Worm (Caenorhabditis elegans) whole organism, early embryonic: ENCODE results near the gene srx-92.
"Not testable (repeated sequence)": the region's sequence is repeated elsewhere in the genome, so short reads cannot be mapped to it uniquely, and the experiment has no call there.

Experiments
- B0310.2 ChIP-seq: sonication (generic microtip); optimal IDR thresholded peaks from 2 replicates; lab custom pipeline; 2016; ENCODE audit warnings: mild to moderate bottlenecking, missing genetic modification characterization, missing compliant biosample characterization
- F13C5.2 ChIP-seq: sonication (generic microtip); optimal IDR thresholded peaks from 2 replicates; lab custom pipeline; 2017; ENCODE audit warnings: mild to moderate bottlenecking, missing genetic modification characterization, inconsistent platforms, missing compliant biosample characterization
- aly-1 ChIP-seq: sonication (generic microtip); optimal IDR thresholded peaks from 2 replicates; lab custom pipeline; 2016; ENCODE audit warnings: missing genetic modification characterization, missing compliant biosample characterization
- ama-1 ChIP-seq: fragments of 150-350 bp; optimal IDR thresholded peaks from 2 replicates; lab custom pipeline; 2014
- ceh-13 ChIP-seq: fragments of 200-800 bp; sonication (Bioruptor generic); optimal IDR thresholded peaks from 2 replicates; lab custom pipeline; 2018; ENCODE audit warnings: mild to moderate bottlenecking, missing genetic modification characterization, missing compliant biosample characterization
- ceh-36 ChIP-seq: sonication (generic microtip); optimal IDR thresholded peaks from 2 replicates; lab custom pipeline; 2016; ENCODE audit warnings: missing genetic modification characterization, inconsistent platforms, missing compliant biosample characterization
- ets-7 ChIP-seq: sonication (generic microtip); optimal IDR thresholded peaks from 2 replicates; lab custom pipeline; 2016; ENCODE audit warnings: missing genotype, missing genetic modification characterization, missing compliant biosample characterization
- flt-1 ChIP-seq: fragments of 200-800 bp; sonication (Bioruptor generic); IDR thresholded peaks from 2 replicates; pipeline ENCODE4 v1.3.6; 2022; ENCODE audit warnings: missing genetic modification characterization, missing compliant biosample characterization
- hmbx-1 ChIP-seq: sonication (generic microtip); optimal IDR thresholded peaks from 2 replicates; lab custom pipeline; 2016; ENCODE audit warnings: mild to moderate bottlenecking, missing genetic modification characterization, missing compliant biosample characterization
- hmg-4 ChIP-seq: fragments of 200-800 bp; sonication (Bioruptor generic); optimal IDR thresholded peaks from 2 replicates; lab custom pipeline; 2018; ENCODE audit warnings: mild to moderate bottlenecking, missing genetic modification characterization, missing compliant biosample characterization
- hnd-1 ChIP-seq: sonication (generic microtip); optimal IDR thresholded peaks from 2 replicates; lab custom pipeline; 2016; ENCODE audit warnings: missing genetic modification characterization, missing compliant biosample characterization
- pes-1 ChIP-seq: fragments of 200-800 bp; sonication (Bioruptor generic); IDR thresholded peaks from 2 replicates; pipeline ENCODE4 v1.3.6; 2022; ENCODE audit warnings: missing genetic modification reagents, missing genetic modification characterization, missing compliant biosample characterization
- scrt-1 ChIP-seq: fragments of 200-800 bp; sonication (Bioruptor generic); IDR thresholded peaks from 2 replicates; pipeline ENCODE4 v1.3.6; 2022; ENCODE audit warnings: missing genetic modification characterization, missing compliant biosample characterization
- sea-1 ChIP-seq: fragments of 200-800 bp; sonication (Bioruptor generic); conservative IDR thresholded peaks from 2 replicates; pipeline ENCODE4 v1.3.6; 2022; ENCODE audit warnings: missing genetic modification characterization, missing compliant biosample characterization
- tbx-11 ChIP-seq: fragments of 200-800 bp; sonication (Bioruptor generic); IDR thresholded peaks from 2 replicates; pipeline ENCODE4 v1.3.6; 2022; ENCODE audit warnings: missing genetic modification characterization, missing compliant biosample characterization
- tbx-37 ChIP-seq: fragments of 200-800 bp; sonication (Bioruptor generic); conservative IDR thresholded peaks from 2 replicates; pipeline ENCODE4 v1.3.6; 2022; ENCODE audit warnings: missing genetic modification reagents, missing genetic modification characterization, missing compliant biosample characterization
- tra-4 ChIP-seq: sonication (generic microtip); optimal IDR thresholded peaks from 2 replicates; lab custom pipeline; 2017; ENCODE audit warnings: missing genetic modification characterization, missing compliant biosample characterization

srx-92 gene

DNA sequence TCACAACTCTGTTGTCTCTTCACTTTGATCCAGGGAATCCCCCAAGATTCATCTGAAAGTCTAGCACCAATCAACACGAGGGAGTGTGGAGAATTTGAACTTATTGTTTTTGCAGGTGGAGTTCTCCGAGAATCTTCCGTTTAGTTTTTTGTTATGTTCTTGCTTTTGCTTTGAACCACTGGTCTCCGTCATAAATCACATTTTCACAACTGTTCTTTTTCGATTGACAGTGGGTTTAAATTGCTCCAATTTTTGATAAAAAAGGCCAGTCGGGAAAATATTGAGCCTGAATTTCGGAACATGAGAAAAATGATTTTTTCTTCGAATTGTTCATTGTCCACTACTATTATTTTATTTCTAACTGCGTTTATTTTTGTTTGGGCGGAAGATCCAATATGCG, 3.3 kb downstream of the srx-92 start, which contains the start of gene F10G2.10:
TSS of gene F10G2.10 (plus strand) at position 301 of the 400 bp plus-strand sequence.
- TF ChIP-seq hmbx-1 (tag; lab: Kevin White, UChicago) (no peak), tbx-11 (GFP tag; lab: Robert Waterston, UW) (no peak), aly-1 (tag; lab: Kevin White, UChicago) (no peak)

DNA sequence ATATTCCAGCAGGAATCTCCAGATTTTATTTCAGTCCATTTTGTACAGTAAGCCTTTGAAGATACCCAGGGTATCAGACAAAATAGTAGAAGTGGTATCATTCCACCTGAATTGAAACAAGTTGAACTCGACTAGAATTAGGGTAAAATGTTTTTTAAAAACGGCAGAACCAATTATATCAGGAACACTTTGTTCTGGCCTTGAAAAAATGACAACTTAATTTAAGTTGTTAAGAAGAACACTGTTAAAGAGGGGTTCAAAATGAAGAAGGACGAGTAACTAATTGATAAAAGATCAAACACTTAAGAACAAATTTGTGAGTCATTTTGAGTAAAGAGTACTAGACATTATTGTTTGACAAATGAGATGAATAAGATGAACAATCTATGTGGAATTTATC, 4.3 kb downstream of the srx-92 start, which contains the start of gene lmd-4:
TSS of gene lmd-4 (minus strand) at position 101 of the 400 bp plus-strand sequence.
- no peak for TF ChIP-seq pes-1 (GFP tag; lab: Robert Waterston, UW)
- TF ChIP-seq tbx-37 (GFP tag; lab: Robert Waterston, UW) = no peak
- no peak for TF ChIP-seq ceh-13 (GFP tag; lab: Kevin White, UChicago)
- no peak for TF ChIP-seq F13C5.2
- no peak for TF ChIP-seq ama-1 (lab: Kevin White, UChicago)
- no peak for TF ChIP-seq flt-1
- no peak for TF ChIP-seq hnd-1 (tag; lab: Kevin White, UChicago)
- no peak for TF ChIP-seq sea-1 (GFP tag; lab: Robert Waterston, UW)
- TF ChIP-seq tra-4 (tag; lab: Kevin White, UChicago) = no peak
- TF ChIP-seq hmbx-1 (tag; lab: Kevin White, UChicago) = no peak
- TF ChIP-seq aly-1 (tag; lab: Kevin White, UChicago) = no peak
- no peak for TF ChIP-seq hmg-4 (GFP tag; lab: Kevin White, UChicago)
- no peak for TF ChIP-seq tbx-11 (GFP tag; lab: Robert Waterston, UW)
- TF ChIP-seq ceh-36 = no peak
- no peak for TF ChIP-seq scrt-1 (GFP tag; lab: Robert Waterston, UW)
- TF ChIP-seq ets-7 (tag; lab: Kevin White, UChicago) = no peak
- TF ChIP-seq B0310.2 = no peak

DNA sequence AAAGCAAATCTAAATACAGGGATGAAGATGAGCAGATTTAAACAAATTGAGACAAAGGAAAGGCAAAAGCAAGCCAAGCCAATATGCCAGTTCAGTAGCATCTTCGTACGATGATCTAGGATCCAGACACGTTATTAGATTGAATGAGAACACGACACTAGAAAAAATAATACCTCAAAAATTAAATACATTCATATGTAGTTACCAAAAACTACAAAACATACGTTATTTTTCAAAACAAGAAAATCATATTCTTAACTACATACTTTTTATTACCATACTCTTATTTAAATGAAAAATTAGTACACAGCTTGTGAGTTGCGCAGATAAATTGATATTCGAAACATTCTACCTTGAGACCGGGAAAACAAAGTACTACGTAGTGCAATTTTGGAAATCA, 12.0 kb downstream of the srx-92 start, which contains the start of gene srx-6:
TSS of gene srx-6 (minus strand) at position 101 of the 400 bp plus-strand sequence.
- no peak for TF ChIP-seq hnd-1 (tag; lab: Kevin White, UChicago)
- TF ChIP-seq ceh-36 = no peak
- TF ChIP-seq tbx-37 (GFP tag; lab: Robert Waterston, UW) = no peak
- TF ChIP-seq B0310.2 = no peak
- TF ChIP-seq sea-1 (GFP tag; lab: Robert Waterston, UW) = no peak
- TF ChIP-seq tra-4 (tag; lab: Kevin White, UChicago) = no peak
- no peak for TF ChIP-seq ceh-13 (GFP tag; lab: Kevin White, UChicago)

DNA sequence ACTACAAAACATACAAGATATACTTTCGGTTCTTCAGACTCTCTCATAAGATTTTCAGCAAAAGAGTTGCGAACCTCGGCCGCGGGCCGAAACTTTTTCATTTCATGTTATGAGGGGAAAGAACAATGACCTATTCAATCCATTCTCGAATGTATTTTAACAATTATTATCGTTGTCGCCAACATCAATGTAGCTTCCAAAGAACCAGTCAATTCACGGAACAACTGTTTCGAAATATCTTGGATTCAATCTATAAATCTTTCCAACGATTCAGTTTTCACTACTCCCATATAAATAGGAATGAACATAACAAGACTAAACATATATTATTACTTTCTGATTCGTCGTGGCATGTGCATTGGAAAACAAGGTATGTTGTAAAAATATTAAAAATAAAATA, 18.1 kb downstream of the srx-92 start, which contains the start of gene F07G11.1:
TSS of gene F07G11.1 (plus strand) at position 301 of the 400 bp plus-strand sequence.
- TF ChIP-seq aly-1 (tag; lab: Kevin White, UChicago) (no peak), scrt-1 (GFP tag; lab: Robert Waterston, UW) (no peak), hnd-1 (tag; lab: Kevin White, UChicago) (no peak), B0310.2 (no peak), sea-1 (GFP tag; lab: Robert Waterston, UW) (no peak), ceh-36 (no peak), F13C5.2 (no peak), flt-1 (no peak), hmg-4 (GFP tag; lab: Kevin White, UChicago) (no peak), pes-1 (GFP tag; lab: Robert Waterston, UW) (no peak), ama-1 (lab: Kevin White, UChicago) (no peak), hmbx-1 (tag; lab: Kevin White, UChicago) (no peak), tra-4 (tag; lab: Kevin White, UChicago) (no peak), ets-7 (tag; lab: Kevin White, UChicago) (no peak), ceh-13 (GFP tag; lab: Kevin White, UChicago) (no peak), tbx-37 (GFP tag; lab: Robert Waterston, UW) (no peak), tbx-11 (GFP tag; lab: Robert Waterston, UW) (no peak)

DNA sequence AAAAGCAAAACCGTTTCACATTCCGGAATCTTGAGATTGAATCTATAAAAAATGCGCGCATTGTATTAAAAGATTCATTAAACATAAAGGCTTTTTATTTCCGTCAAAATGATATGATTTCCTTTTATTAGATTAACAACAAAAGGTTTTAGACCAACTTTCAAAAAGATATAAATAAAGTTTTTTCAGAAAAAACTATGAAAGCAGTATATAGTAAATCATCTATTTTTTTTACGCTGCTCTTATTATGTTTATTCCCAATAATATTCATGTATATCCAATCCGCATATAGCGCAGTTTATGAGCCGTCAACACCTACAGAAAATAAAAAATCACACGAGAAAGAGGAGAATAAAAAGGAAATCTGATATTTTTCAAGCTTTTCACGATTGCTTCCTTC, 20.7 kb downstream of the srx-92 start, which contains the start of gene F07G11.2:
TSS of gene F07G11.2 (plus strand) at position 301 of the 400 bp plus-strand sequence.
- TF ChIP-seq F13C5.2; hmg-4 (GFP tag; lab: Kevin White, UChicago); tbx-37 (GFP tag; lab: Robert Waterston, UW): not testable (repeated sequence)

DNA sequence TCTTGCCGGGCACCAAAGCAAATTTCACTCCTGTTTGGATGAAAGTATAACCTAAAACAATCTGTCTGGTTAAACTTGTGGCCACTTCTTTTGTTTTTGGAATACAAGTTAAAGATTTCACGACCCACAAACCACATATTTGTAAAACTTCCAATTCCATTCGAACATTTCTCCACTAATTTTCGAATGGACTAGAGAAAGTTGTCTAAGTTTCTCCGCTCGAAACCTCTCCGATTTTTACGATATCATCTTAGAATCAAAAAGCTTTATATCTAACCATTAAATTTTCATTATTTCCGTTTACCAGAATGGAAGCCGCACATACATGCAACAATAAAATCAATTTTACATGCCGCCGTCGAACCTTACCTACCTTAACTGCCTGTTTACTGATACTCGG, 26.7 kb downstream of the srx-92 start, which contains the start of gene F07G11.3:
TSS of gene F07G11.3 (plus strand) at position 301 of the 400 bp plus-strand sequence.
- no peak for TF ChIP-seq F13C5.2
- TF ChIP-seq hmg-4 (GFP tag; lab: Kevin White, UChicago) = no peak
- no peak for TF ChIP-seq sea-1 (GFP tag; lab: Robert Waterston, UW)

DNA sequence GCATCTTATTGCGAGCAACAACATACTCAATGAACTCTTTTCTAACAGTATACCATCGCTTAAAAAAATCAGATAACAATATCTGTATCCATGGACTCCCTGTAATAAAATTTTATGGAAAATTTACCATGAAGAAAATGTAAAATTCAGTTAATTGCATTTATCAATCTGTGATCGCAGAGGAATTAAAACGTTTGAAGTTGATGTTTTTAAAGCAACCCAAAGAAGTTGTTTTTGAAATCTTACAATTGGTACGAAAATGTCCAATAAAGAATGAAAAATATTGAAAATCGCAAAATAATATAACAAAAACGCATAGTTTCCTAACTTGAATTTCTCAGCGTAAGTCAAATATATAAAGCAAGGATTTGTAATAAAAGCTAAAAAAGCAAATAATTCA, 27.9 kb downstream of the srx-92 start, which contains the start of gene srj-32:
TSS of gene srj-32 (minus strand) at position 101 of the 400 bp plus-strand sequence.
- TF ChIP-seq pes-1 (GFP tag; lab: Robert Waterston, UW) (no peak), F13C5.2 (no peak), B0310.2 (no peak), hmg-4 (GFP tag; lab: Kevin White, UChicago) (no peak), tbx-11 (GFP tag; lab: Robert Waterston, UW) (no peak), ceh-13 (GFP tag; lab: Kevin White, UChicago) (no peak), ceh-36 (no peak), sea-1 (GFP tag; lab: Robert Waterston, UW) (no peak), aly-1 (tag; lab: Kevin White, UChicago) (no peak), ama-1 (lab: Kevin White, UChicago) (no peak), scrt-1 (GFP tag; lab: Robert Waterston, UW) (no peak), ets-7 (tag; lab: Kevin White, UChicago) (no peak), flt-1 (no peak), hnd-1 (tag; lab: Kevin White, UChicago) (no peak), tra-4 (tag; lab: Kevin White, UChicago) (no peak), hmbx-1 (tag; lab: Kevin White, UChicago) (no peak), tbx-37 (GFP tag; lab: Robert Waterston, UW) (no peak)
